Worm (Caenorhabditis elegans): Measurements from ENCODE around the gene C01G12.5.
A peak's percentile ranks its signal among the peaks of the same experiment; 100 is the strongest.

Gene C01G12.5

ce11 chrII:14635179-14635578 is 47.9 kb upstream of the C01G12.5 start (continued):
- no peak for TF ChIP-seq snpc-4 (GFP tag; optimal IDR thresholded peaks at IDR 0.05)
- peak in 3 of 4 experiments; percentile 41 to 78 (median 54) for TF ChIP-seq snpc-4 (tag; optimal IDR thresholded peaks at IDR 0.05)
- TF ChIP-seq hlh-26 (GFP tag; conservative IDR thresholded peaks at IDR 0.05): no peak
- no peak for TF ChIP-seq tbx-9 (tag; optimal IDR thresholded peaks at IDR 0.05; ENCODE audit: borderline replicate concordance)
- TF ChIP-seq hrde-1 (tag; optimal IDR thresholded peaks at IDR 0.05; ENCODE audit: borderline replicate concordance): no peak
- TF ChIP-seq nhr-27 (tag; optimal IDR thresholded peaks at IDR 0.05): no peak
- TF ChIP-seq lsy-27 (tag; optimal IDR thresholded peaks at IDR 0.05; ENCODE audit: borderline replicate concordance, insufficient read depth): no peak
- TF ChIP-seq attf-6 (GFP tag; IDR thresholded peaks at IDR 0.05): no peak
- peak; percentile 72 for TF ChIP-seq hmg-1.2 (GFP tag; IDR thresholded peaks at IDR 0.05)
- TF ChIP-seq K11D2.4 (GFP tag; IDR thresholded peaks at IDR 0.05): 0 out of 2 replicates have a peak, but pooled peaks have one; percentile 22
- TF ChIP-seq F22D6.2 (tag; optimal IDR thresholded peaks at IDR 0.05): no peak
- TF ChIP-seq somi-1 (GFP tag; optimal IDR thresholded peaks at IDR 0.05): no peak
- TF ChIP-seq F57A8.1 (GFP tag; optimal IDR thresholded peaks at IDR 0.05): no peak
- TF ChIP-seq unc-62 (GFP tag; optimal IDR thresholded peaks at IDR 0.05): no peak
- no peak for TF ChIP-seq sptf-2 (GFP tag; optimal IDR thresholded peaks at IDR 0.05)
- no peak for TF ChIP-seq ama-1 (optimal IDR thresholded peaks at IDR 0.05)
- TF ChIP-seq ama-1 (GFP tag; optimal IDR thresholded peaks at IDR 0.05): no peak
- TF ChIP-seq Y53G8AR.9 (GFP tag; conservative IDR thresholded peaks at IDR 0.05): no peak
- no peak for TF ChIP-seq lir-1 (GFP tag; conservative IDR thresholded peaks at IDR 0.05)
- peak; percentile 30; the same call in 1 of the 2 replicates for TF ChIP-seq egrh-3 (GFP tag; IDR thresholded peaks at IDR 0.05)
- no peak for TF ChIP-seq cebp-2 (GFP tag; IDR thresholded peaks at IDR 0.05)
- TF ChIP-seq tbp1 (GFP tag; optimal IDR thresholded peaks at IDR 0.05): peak; percentile 93
- no peak for TF ChIP-seq mes-4 (tag; optimal IDR thresholded peaks at IDR 0.05)
- peak; percentile 19; the same call in 1 of the 2 replicates for TF ChIP-seq ceh-91 (GFP tag; IDR thresholded peaks at IDR 0.05)
- peak; percentile 63; the same call in 1 of the 2 replicates for TF ChIP-seq hmg-20 (GFP tag; IDR thresholded peaks at IDR 0.05)
- TF ChIP-seq ceh-79 (tag; optimal IDR thresholded peaks at IDR 0.05): no peak
- TF ChIP-seq let-526 (GFP tag; IDR thresholded peaks at IDR 0.05): no peak
- no peak for TF ChIP-seq ets-4 (GFP tag; optimal IDR thresholded peaks at IDR 0.05)
- no peak for TF ChIP-seq ztf-26 (tag; optimal IDR thresholded peaks at IDR 0.05)

ce11 chrII:14634042-14634441 is 46.7 kb upstream of the C01G12.5 start:
- TF ChIP-seq zfh-2 (GFP tag; conservative IDR thresholded peaks at IDR 0.05): peak; percentile 66
- TF ChIP-seq C17E4.6 (GFP tag; IDR thresholded peaks at IDR 0.05): no peak

DNA sequence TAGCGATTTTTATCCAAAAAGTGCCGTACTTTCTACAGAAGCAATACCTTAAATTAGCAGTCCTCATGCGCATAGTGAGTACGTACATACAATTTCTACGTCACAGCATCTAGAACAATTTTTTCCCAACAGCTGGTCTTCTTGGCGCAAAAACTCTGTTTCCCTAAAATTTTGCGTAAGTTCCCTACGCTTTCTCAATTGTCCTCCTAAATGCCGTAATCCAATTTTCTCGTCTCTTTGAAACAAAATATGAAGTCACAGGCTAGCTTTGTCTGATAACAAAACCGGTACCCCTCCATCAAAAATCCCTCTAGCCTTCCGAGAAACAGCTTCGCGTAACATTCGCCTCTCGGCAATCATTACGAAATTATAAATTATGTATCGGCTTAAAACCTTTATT is 45.5 kb upstream of the C01G12.5 start, which contains the start of gene C38C6.3:
TSS of gene C38C6.3 (plus strand) at position 301 of the 400 bp plus-strand sequence.
- no peak for TF ChIP-seq atf-7 (tag; optimal IDR thresholded peaks at IDR 0.05)
- TF ChIP-seq nfyb-1 (GFP tag; IDR thresholded peaks at IDR 0.05): no peak
- TF ChIP-seq ztf-22 (GFP tag; optimal IDR thresholded peaks at IDR 0.05): no peak
- TF ChIP-seq dpff-1 (tag; optimal IDR thresholded peaks at IDR 0.05): no peak
- no peak for TF ChIP-seq tbx-9 (tag; optimal IDR thresholded peaks at IDR 0.05; ENCODE audit: borderline replicate concordance)
- no peak for TF ChIP-seq snpc-1.3 (tag; optimal IDR thresholded peaks at IDR 0.05; ENCODE audit: insufficient read depth)
- no peak for TF ChIP-seq F37B4.10 (GFP tag; IDR thresholded peaks at IDR 0.05)
- TF ChIP-seq hmg-20 (GFP tag; IDR thresholded peaks at IDR 0.05): no peak
- TF ChIP-seq somi-1 (GFP tag; optimal IDR thresholded peaks at IDR 0.05): no peak

Measured in whole organism, young adult.